Worm (Caenorhabditis elegans) whole organism, L4 larva: ENCODE results near the gene C48D1.9.

Experiments
- F10B5.3 ChIP-seq: sonication (generic microtip); optimal IDR thresholded peaks from 2 replicates; lab custom pipeline; 2016; ENCODE audit warnings: mild to moderate bottlenecking, missing genetic modification characterization, missing compliant biosample characterization
- Y5F2A.4 ChIP-seq: fragments of 200-800 bp; sonication (Bioruptor generic); optimal IDR thresholded peaks from 2 replicates; lab custom pipeline; 2018; ENCODE audit warnings: mild to moderate bottlenecking, missing genetic modification characterization, missing compliant biosample characterization
- ZK546.5 ChIP-seq, 2 experiments: sonication (generic microtip); optimal IDR thresholded peaks; 2 replicates each; lab custom pipeline; 2017; ENCODE audit warnings: missing biosample characterization in 2 of 2, missing genetic modification characterization in 2 of 2
- arid-1 ChIP-seq: fragments of 200-800 bp; sonication (Bioruptor generic); conservative IDR thresholded peaks from 2 replicates; pipeline ENCODE4 v1.3.6; 2022; ENCODE audit warnings: missing genetic modification reagents, missing genetic modification characterization, missing compliant biosample characterization
- jun-1 ChIP-seq: fragments of 150-350 bp; optimal IDR thresholded peaks from 2 replicates; lab custom pipeline; 2014; ENCODE audit warnings: missing biosample characterization, missing genetic modification reagents, missing genetic modification characterization
- lin-13 ChIP-seq: fragments of 150-350 bp; optimal IDR thresholded peaks from 2 replicates; lab custom pipeline; 2014; ENCODE audit warnings: missing biosample characterization, missing genetic modification reagents, missing genetic modification characterization
- nhr-77 ChIP-seq: fragments of 150-350 bp; optimal IDR thresholded peaks from 2 replicates; lab custom pipeline; 2014; ENCODE audit warnings: missing biosample characterization, missing genetic modification characterization
- unc-62 ChIP-seq, 3 experiments: fragments of 150-350 bp in 1 of 3; sonication (generic microtip); optimal IDR thresholded peaks in 2 of 3; peaks in 1 of 3; 1 replicate in 1 of 3; 2 replicates in 2 of 3; lab custom pipeline; 2014 to 2017; ENCODE audit warnings: missing biosample characterization in 3 of 3, missing genetic modification characterization in 3 of 3, missing genetic modification reagents in 3 of 3, missing genotype in 1 of 3

DNA sequence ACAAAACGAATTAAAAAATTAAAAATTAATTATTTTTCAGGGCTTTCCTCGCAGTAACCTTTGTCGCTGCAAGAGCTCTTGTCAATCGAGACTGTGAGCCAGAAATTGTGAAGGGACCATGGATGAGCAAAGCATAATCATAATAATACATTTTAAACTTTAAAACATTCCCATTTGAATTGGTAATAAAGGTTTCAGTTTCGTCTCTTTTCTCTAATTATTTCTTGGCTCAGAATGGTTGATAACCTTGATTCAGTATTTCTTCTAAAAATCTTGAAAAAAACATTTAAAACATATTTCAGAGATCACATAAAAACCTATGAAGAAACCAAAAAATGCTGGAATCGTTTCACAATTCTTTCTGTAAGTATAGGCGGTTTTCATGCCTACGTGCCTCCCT is 49.4 kb upstream of the C48D1.9 start, which contains the start of gene JC8.16:
- no peak for TF ChIP-seq jun-1 (tag; lab: Kevin White, UChicago)
- TF ChIP-seq nhr-77 (tag; lab: Kevin White, UChicago) = no peak
- no peak for TF ChIP-seq unc-62 (GFP tag; optimal IDR thresholded peaks at IDR 0.05 in 1 of 2; lab: Kevin White, UChicago)
- no peak for TF ChIP-seq unc-62 (tag; optimal IDR thresholded peaks at IDR 0.05; lab: Kevin White, UChicago)
- no peak for TF ChIP-seq arid-1
- no peak for TF ChIP-seq Y5F2A.4 (GFP tag; lab: Kevin White, UChicago)
- TF ChIP-seq F10B5.3 (tag; lab: Kevin White, UChicago) = no peak
- TF ChIP-seq ZK546.5 (tag; optimal IDR thresholded peaks at IDR 0.05; lab: Kevin White, UChicago) = no peak
- no peak for TF ChIP-seq lin-13
